Worm (Caenorhabditis elegans): Measurements from ENCODE around the gene sru-27.

ce11 chrV:1481742-1482141 lies 17.5 kb upstream of the sru-27 start, which contains the start of gene C38C3.4:
- TF ChIP-seq rnt-1 (tag; optimal IDR thresholded peaks at IDR 0.05) = no peak
- no peak for TF ChIP-seq K09A11.1 (tag; optimal IDR thresholded peaks at IDR 0.05; ENCODE audit: insufficient read depth)
- TF ChIP-seq ceh-9 (tag; optimal IDR thresholded peaks at IDR 0.05) = no peak
- TF ChIP-seq hlh-13 (GFP tag; optimal IDR thresholded peaks at IDR 0.05) = no peak
- TF ChIP-seq ztf-16 (tag; optimal IDR thresholded peaks at IDR 0.05) = no peak
- TF ChIP-seq npax-4 (tag; optimal IDR thresholded peaks at IDR 0.05) = no peak
- no peak for TF ChIP-seq ama-1 (optimal IDR thresholded peaks at IDR 0.05)
- no peak for TF ChIP-seq nfya-1 (tag; optimal IDR thresholded peaks at IDR 0.05)
- no peak for TF ChIP-seq pat-9 (tag; optimal IDR thresholded peaks at IDR 0.05)
